Fruit fly (Drosophila melanogaster): ENCODE results near the gene CG44362.

Gene CG44362

DNA sequence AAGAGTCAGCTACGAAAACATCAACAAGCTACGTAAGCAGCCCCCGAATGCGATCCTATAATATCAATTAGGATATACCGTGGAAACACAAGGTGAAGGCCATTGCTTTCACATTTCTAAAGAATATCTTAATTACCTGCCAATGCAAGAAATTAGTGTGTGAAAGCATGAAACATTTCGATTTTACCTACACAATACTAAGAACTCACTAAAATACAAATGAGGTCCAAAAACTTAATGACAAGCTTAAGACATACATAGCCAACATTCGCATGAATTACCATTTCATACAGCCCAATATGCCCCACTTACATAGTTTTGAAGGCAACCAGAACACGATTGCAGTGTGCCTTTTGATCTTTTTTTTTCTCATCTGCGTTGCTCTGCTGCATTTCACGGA is 32.4 kb downstream of the CG44362 start (continued):
- TF ChIP-seq Hr39 (GFP tag; optimal IDR thresholded peaks at IDR 0.05) (peak; percentile 14), vri (GFP tag; optimal IDR thresholded peaks at IDR 0.05) (no peak), CG10631 (GFP tag; optimal IDR thresholded peaks at IDR 0.05) (peak; percentile 59), esn (GFP tag; optimal IDR thresholded peaks at IDR 0.05) (peak; percentile 13), CG11902 (GFP tag; optimal IDR thresholded peaks at IDR 0.05) (no peak), Sox102F (GFP tag; optimal IDR thresholded peaks at IDR 0.05) (no peak), Ets21C (GFP tag; optimal IDR thresholded peaks at IDR 0.05) (no peak), CG32006 (GFP tag; optimal IDR thresholded peaks at IDR 0.05) (peak; percentile 80)

DNA sequence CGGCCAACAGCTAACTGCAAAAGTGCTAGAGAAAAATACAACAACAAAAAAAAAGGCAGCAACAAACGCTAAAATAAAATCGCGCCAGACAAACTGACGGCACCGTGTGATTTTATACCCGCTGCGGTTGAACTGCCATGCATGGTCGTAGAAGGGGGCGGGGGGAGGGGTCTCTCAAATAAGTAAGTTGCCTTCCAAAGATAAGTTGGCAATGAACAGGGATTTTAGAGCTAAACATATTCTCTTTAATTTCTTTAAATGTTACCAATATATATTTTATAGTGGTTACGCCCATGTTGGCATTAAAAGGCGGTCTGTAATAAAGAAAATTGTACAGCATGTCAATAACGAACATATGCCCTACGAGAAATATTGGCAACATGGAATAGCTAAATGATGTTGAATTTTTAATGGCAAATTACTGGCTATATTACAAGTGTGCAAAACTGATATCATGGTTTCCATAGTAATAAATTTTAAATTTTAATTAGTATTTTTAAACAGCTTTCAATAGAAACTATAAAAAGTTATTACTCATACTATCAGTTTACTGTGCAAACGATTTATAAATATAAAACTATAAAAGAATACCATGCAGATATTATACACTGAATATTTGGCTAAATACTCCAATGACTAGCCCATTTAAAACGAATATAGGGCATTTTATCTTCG is 34.0 kb downstream of the CG44362 start:
- TF ChIP-seq fd85E (GFP tag; optimal IDR thresholded peaks at IDR 0.05) = peak; percentile 72
- peak; percentile 92 for TF ChIP-seq lz (GFP tag; optimal IDR thresholded peaks at IDR 0.05)
- peak; percentile 91 to 95 for TF ChIP-seq salr (GFP tag; optimal IDR thresholded peaks at IDR 0.05)
- TF ChIP-seq CG34406 (GFP tag; optimal IDR thresholded peaks at IDR 0.05) = peak; percentile 97
- TF ChIP-seq CG11762 (GFP tag; optimal IDR thresholded peaks at IDR 0.05; ENCODE audit: insufficient read depth) = peak; percentile 90
- peak; percentile 86 for TF ChIP-seq spab (GFP tag; optimal IDR thresholded peaks at IDR 0.05)
- TF ChIP-seq OdsH (GFP tag; optimal IDR thresholded peaks at IDR 0.05) = peak; percentile 99
- peak; percentile 95 for TF ChIP-seq CG15336 (GFP tag; IDR thresholded peaks at IDR 0.05)
- peak; percentile 91 for TF ChIP-seq CG4318 (GFP tag; optimal IDR thresholded peaks at IDR 0.05)
- peak; percentile 84 for TF ChIP-seq Hr38 (GFP tag; optimal IDR thresholded peaks at IDR 0.05)
- peak; percentile 91 for TF ChIP-seq svp (GFP tag)
- TF ChIP-seq Blimp-1 (GFP tag; optimal IDR thresholded peaks at IDR 0.05) = peak; percentile 39
- TF ChIP-seq CG1621 (tag; optimal IDR thresholded peaks at IDR 0.05) = peak; percentile 95
- peak; percentile 89 for TF ChIP-seq CG16779 (tag; optimal IDR thresholded peaks at IDR 0.05)
- peak; percentile 62 for TF ChIP-seq Eip93F (GFP tag; optimal IDR thresholded peaks at IDR 0.05)
- peak; percentile 97 for TF ChIP-seq Hr4 (GFP tag; optimal IDR thresholded peaks at IDR 0.05)
- TF ChIP-seq Eip78C (GFP tag) = peak; percentile 98
- TF ChIP-seq CG32006 (GFP tag; optimal IDR thresholded peaks at IDR 0.05) = peak; percentile 95
- peak; percentile 90 for TF ChIP-seq Smox (GFP tag; optimal IDR thresholded peaks at IDR 0.05)
- peak; percentile 96 for TF ChIP-seq Eip75B (GFP tag; optimal IDR thresholded peaks at IDR 0.05)
- TF ChIP-seq net (GFP tag; optimal IDR thresholded peaks at IDR 0.05) = peak; percentile 98
- TF ChIP-seq Sox15 (GFP tag; optimal IDR thresholded peaks at IDR 0.05) = peak; percentile 98
- peak; percentile 97 for TF ChIP-seq CG6792 (GFP tag; optimal IDR thresholded peaks at IDR 0.05)
- peak; percentile 88 for TF ChIP-seq Lpt (GFP tag; optimal IDR thresholded peaks at IDR 0.05)
- TF ChIP-seq CG9139 (GFP tag; optimal IDR thresholded peaks at IDR 0.05) = peak; percentile 67
- peak; percentile 98 for TF ChIP-seq CG6163 (GFP tag; IDR thresholded peaks at IDR 0.05)
- peak; percentile 91 for TF ChIP-seq Ets21C (GFP tag; optimal IDR thresholded peaks at IDR 0.05)
- peak; percentile 92 for TF ChIP-seq CG7368 (GFP tag; optimal IDR thresholded peaks at IDR 0.05)
- peak; percentile 94 for TF ChIP-seq Met (GFP tag; optimal IDR thresholded peaks at IDR 0.05)
- peak; percentile 98 for TF ChIP-seq acj6 (GFP tag; optimal IDR thresholded peaks at IDR 0.05)
- TF ChIP-seq Sox14 (GFP tag; optimal IDR thresholded peaks at IDR 0.05) = peak; percentile 95
- TF ChIP-seq dac (GFP tag; optimal IDR thresholded peaks at IDR 0.05) = peak; percentile 94
- peak; percentile 76 for TF ChIP-seq CG6808 (GFP tag; optimal IDR thresholded peaks at IDR 0.05)
- peak; percentile 94 for TF ChIP-seq CG8119 (GFP tag; IDR thresholded peaks at IDR 0.05)
- peak; percentile 88 for TF ChIP-seq CG3032 (tag; optimal IDR thresholded peaks at IDR 0.05)
- peak; percentile 12 for TF ChIP-seq fkh (GFP tag; optimal IDR thresholded peaks at IDR 0.05)
- peak; percentile 96 for TF ChIP-seq CG31627 (GFP tag; optimal IDR thresholded peaks at IDR 0.05)
- TF ChIP-seq dsx (GFP tag; optimal IDR thresholded peaks at IDR 0.05; ENCODE audit: poor library complexity, severe bottlenecking) = peak; percentile 82
- peak; percentile 97 for TF ChIP-seq CG10631 (GFP tag; optimal IDR thresholded peaks at IDR 0.05)
- TF ChIP-seq CG11294 (GFP tag; IDR thresholded peaks at IDR 0.05) = peak; percentile 96
- peak; percentile 97 for TF ChIP-seq achi (GFP tag; optimal IDR thresholded peaks at IDR 0.05)
- peak; percentile 94 for TF ChIP-seq esn (GFP tag; optimal IDR thresholded peaks at IDR 0.05)
- TF ChIP-seq CG11902 (GFP tag; optimal IDR thresholded peaks at IDR 0.05) = peak; percentile 96
- TF ChIP-seq CG6854 (GFP tag; optimal IDR thresholded peaks at IDR 0.05) = peak; percentile 4
- peak; percentile 96 for TF ChIP-seq Hr39 (GFP tag; optimal IDR thresholded peaks at IDR 0.05)
- TF ChIP-seq CG8319 (GFP tag; optimal IDR thresholded peaks at IDR 0.05) = peak; percentile 93
